Comparison of ENCODE assay signal across 1 fruit fly cellular context in genomic region chr3R:10391863-10392538, dm6.
TF ChIP-seq lines count a peak whose summit lies in the region.

No protein-coding gene starts in this region.

TF ChIP-seq in whole organism, prepupa, 60 proteins besides CTCF, POLR2A, EP300 and RAD21 (continued from another document):
- no peak for TF ChIP-seq Eip93F (GFP tag; optimal IDR thresholded peaks at IDR 0.05; lab: Kevin White, UChicago)
- no peak for TF ChIP-seq Ets96B (tag; optimal IDR thresholded peaks at IDR 0.05; lab: Kevin White, UChicago)
- no peak for TF ChIP-seq CG3919 (GFP tag; optimal IDR thresholded peaks at IDR 0.05; lab: Kevin White, UChicago)
